Worm (Caenorhabditis elegans) whole organism, late embryonic: ENCODE measurements around the gene Y75B12B.1.

ENCODE experiments used
- ama-1 ChIP-seq: fragments of 150-350 bp; optimal IDR thresholded peaks from 2 replicates; lab custom pipeline; 2014
- ceh-34 ChIP-seq: sonication (generic microtip); optimal IDR thresholded peaks from 2 replicates; lab custom pipeline; 2016; ENCODE audit warnings: mild to moderate bottlenecking, missing genetic modification characterization, missing compliant biosample characterization
- elt-2 ChIP-seq: sonication (generic microtip); optimal IDR thresholded peaks from 2 replicates; lab custom pipeline; 2016; ENCODE audit warnings: missing genetic modification reagents, missing genetic modification characterization, missing compliant biosample characterization
- lin-11 ChIP-seq: fragments of 200-800 bp; sonication (Bioruptor generic); optimal IDR thresholded peaks from 2 replicates; lab custom pipeline; 2018; ENCODE audit warnings: mild to moderate bottlenecking, missing genetic modification characterization, missing compliant biosample characterization
- nhr-11 ChIP-seq: fragments of 150-350 bp; optimal IDR thresholded peaks from 2 replicates; lab custom pipeline; 2014; ENCODE audit warnings: missing biosample characterization, missing genetic modification characterization
- odd-2 ChIP-seq: sonication (generic microtip); optimal IDR thresholded peaks from 2 replicates; lab custom pipeline; 2017; ENCODE audit warnings: antibody characterized with exemption, mild to moderate bottlenecking, missing genetic modification characterization, missing compliant biosample characterization
- ztf-16 ChIP-seq: sonication (generic microtip); optimal IDR thresholded peaks from 2 replicates; lab custom pipeline; 2017; ENCODE audit warnings: missing genetic modification characterization, missing compliant biosample characterization

ce11 chrV:15187083-15188057, 2.9 kb downstream of the Y75B12B.1 start, which contains the start of the genes cyn-7 and bath-36:
- peak; percentile 27 for TF ChIP-seq elt-2
- TF ChIP-seq odd-2 (tag; lab: Kevin White, UChicago): no peak
- TF ChIP-seq ceh-34 (tag; lab: Kevin White, UChicago): peak; percentile 13
- TF ChIP-seq nhr-11 (tag; lab: Kevin White, UChicago): no peak
- TF ChIP-seq ztf-16 (tag; lab: Kevin White, UChicago): no peak
- TF ChIP-seq lin-11: no peak
- TF ChIP-seq ama-1 (lab: Kevin White, UChicago): no peak
